Fruit fly (Drosophila melanogaster) S2 (cell line): ENCODE measurements around the gene Mst85C.

Experiments used
- CG8478 ChIP-seq: fragments of >200 bp; optimal IDR thresholded peaks from 2 replicates; lab custom pipeline; 2018
- CTCF ChIP-seq, 2 experiments: fragments of >200 bp; optimal IDR thresholded peaks; 2 replicates each; lab custom pipeline; 2018

DNA sequence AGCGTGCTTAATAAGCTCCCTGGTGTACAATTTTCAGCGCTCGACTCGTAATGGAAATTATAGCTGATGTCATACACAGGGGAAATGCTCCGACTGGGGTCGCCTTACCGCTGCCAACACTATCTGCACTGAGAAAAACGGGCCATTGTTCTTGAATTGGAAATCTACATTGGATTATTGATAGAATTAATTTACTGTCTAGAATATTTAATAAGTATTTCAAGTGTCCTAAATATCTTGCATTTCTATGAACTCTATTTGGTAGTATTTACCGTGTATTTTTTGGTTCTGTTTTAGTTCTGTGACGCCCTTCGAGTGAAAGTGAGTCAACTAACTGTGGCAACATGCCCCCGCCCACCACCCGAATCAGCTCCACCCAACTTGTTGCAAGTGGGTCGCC, 34.9 kb downstream of the Mst85C start:
- TF ChIP-seq CG8478 (lab: Kevin White, UChicago): no peak
- TF ChIP-seq CTCF (optimal IDR thresholded peaks at IDR 0.05; lab: Kevin White, UChicago): no peak
